Worm (Caenorhabditis elegans) whole organism, L1 larva: ENCODE data around the gene ptr-6.
A peak's percentile ranks its signal among the peaks of the same experiment; 100 is the strongest.

Experiments
- aha-1 ChIP-seq: fragments of 150-350 bp; optimal IDR thresholded peaks from 2 replicates; lab custom pipeline; 2014; ENCODE audit warnings: missing biosample characterization, missing genetic modification characterization
- alr-1 ChIP-seq: fragments of 200-800 bp; sonication (Bioruptor generic); optimal IDR thresholded peaks from 2 replicates; lab custom pipeline; 2018; ENCODE audit warnings: borderline replicate concordance, mild to moderate bottlenecking, missing genetic modification characterization, missing compliant biosample characterization
- ceh-63 ChIP-seq: fragments of 200-800 bp; sonication (Bioruptor generic); optimal IDR thresholded peaks from 2 replicates; lab custom pipeline; 2018; ENCODE audit warnings: mild to moderate bottlenecking, missing genetic modification characterization, missing compliant biosample characterization
- ceh-82 ChIP-seq, 3 experiments: fragments of 150-350 bp in 1 of 3; sonication (generic microtip) in 2 of 3; optimal IDR thresholded peaks; 2 replicates each; lab custom pipeline; 2014 to 2017; ENCODE audit warnings: missing biosample characterization in 3 of 3, missing genetic modification characterization in 3 of 3
- ceh-90 ChIP-seq: sonication (generic microtip); optimal IDR thresholded peaks from 2 replicates; lab custom pipeline; 2016; ENCODE audit warnings: missing genetic modification characterization, missing compliant biosample characterization
- ces-1 ChIP-seq: fragments of 150-350 bp; optimal IDR thresholded peaks from 2 replicates; lab custom pipeline; 2014; ENCODE audit warnings: missing biosample characterization, missing genetic modification reagents, missing genetic modification characterization
- dpl-1 ChIP-seq, 3 experiments: fragments of 150-350 bp in 2 of 3; sonication (generic microtip) in 1 of 3; optimal IDR thresholded peaks; 2 replicates each; lab custom pipeline; 2014 to 2017; ENCODE audit warnings: missing biosample characterization in 3 of 3, missing genetic modification characterization in 3 of 3, missing genetic modification reagents in 3 of 3
- dsc-1 ChIP-seq: sonication (generic microtip); optimal IDR thresholded peaks from 2 replicates; lab custom pipeline; 2016; ENCODE audit warnings: mild to moderate bottlenecking, missing genetic modification characterization, missing compliant biosample characterization
- efl-1 ChIP-seq, 4 experiments: fragments of 150-350 bp; optimal IDR thresholded peaks in 3 of 4; peaks in 1 of 4; 1 replicate in 1 of 4; 2 replicates in 3 of 4; lab custom pipeline; 2014; ENCODE audit warnings: missing biosample characterization in 2 of 4, missing genetic modification characterization in 2 of 4, missing genetic modification reagents in 2 of 4
- efl-3 ChIP-seq: fragments of 200-800 bp; sonication (Bioruptor generic); optimal IDR thresholded peaks from 2 replicates; lab custom pipeline; 2018; ENCODE audit warnings: mild to moderate bottlenecking, missing genetic modification characterization, missing compliant biosample characterization
- egl-27 ChIP-seq, 2 experiments: fragments of 150-350 bp in 1 of 2; sonication (generic microtip); optimal IDR thresholded peaks; 3 replicates each; lab custom pipeline; 2017 to 2018; ENCODE audit warnings: missing biosample characterization in 2 of 2, missing genetic modification characterization in 2 of 2, missing genetic modification reagents in 2 of 2
- elt-2 ChIP-seq: sonication (generic microtip); optimal IDR thresholded peaks from 2 replicates; lab custom pipeline; 2016; ENCODE audit warnings: missing genetic modification characterization, mild to moderate bottlenecking, inconsistent platforms, missing compliant biosample characterization, missing genetic modification reagents
- elt-3 ChIP-seq, 6 experiments: fragments of 150-350 bp in 1 of 6; sonication (generic microtip); optimal IDR thresholded peaks; 2 replicates each; lab custom pipeline; 2017 to 2018; ENCODE audit warnings: missing biosample characterization in 6 of 6, missing genetic modification characterization in 6 of 6, inconsistent platforms in 1 of 6
- fkh-10 ChIP-seq: sonication (generic microtip); optimal IDR thresholded peaks from 2 replicates; lab custom pipeline; 2017; ENCODE audit warnings: missing biosample characterization, missing genetic modification reagents, missing genetic modification characterization
- fkh-4 ChIP-seq: sonication (generic microtip); optimal IDR thresholded peaks from 2 replicates; lab custom pipeline; 2016; ENCODE audit warnings: missing compliant biosample characterization, missing genetic modification characterization, borderline replicate concordance
- grh-1 ChIP-seq: fragments of 200-800 bp; sonication (Bioruptor generic); IDR thresholded peaks from 2 replicates; pipeline ENCODE4 v1.3.6; 2022; ENCODE audit warnings: missing genetic modification reagents, missing genetic modification characterization, missing compliant biosample characterization
- hlh-17 ChIP-seq: fragments of 200-800 bp; sonication (Bioruptor generic); optimal IDR thresholded peaks from 2 replicates; lab custom pipeline; 2018; ENCODE audit warnings: missing genetic modification characterization, mild to moderate bottlenecking, missing compliant biosample characterization, moderate library complexity, borderline replicate concordance
- hlh-4 ChIP-seq: sonication (generic microtip); optimal IDR thresholded peaks from 2 replicates; lab custom pipeline; 2016; ENCODE audit warnings: mild to moderate bottlenecking, missing genetic modification characterization, missing compliant biosample characterization
- irx-1 ChIP-seq: sonication (generic microtip); optimal IDR thresholded peaks from 2 replicates; lab custom pipeline; 2016; ENCODE audit warnings: missing genetic modification characterization, missing compliant biosample characterization
- isw-1 ChIP-seq: fragments of 200-800 bp; sonication (Bioruptor generic); IDR thresholded peaks from 2 replicates; pipeline ENCODE4 v1.3.6; 2022; ENCODE audit warnings: missing genetic modification characterization, missing compliant biosample characterization
- jun-1 ChIP-seq: fragments of 150-350 bp; optimal IDR thresholded peaks from 2 replicates; lab custom pipeline; 2014; ENCODE audit warnings: missing biosample characterization, missing genetic modification reagents, missing genetic modification characterization
- lin-13 ChIP-seq: fragments of 150-350 bp; optimal IDR thresholded peaks from 2 replicates; lab custom pipeline; 2014; ENCODE audit warnings: missing biosample characterization, missing genetic modification reagents, missing genetic modification characterization
- lin-14 ChIP-seq: fragments of 200-800 bp; sonication (Bioruptor generic); optimal IDR thresholded peaks from 2 replicates; lab custom pipeline; 2018; ENCODE audit warnings: mild to moderate bottlenecking, missing genetic modification characterization, moderate library complexity, missing compliant biosample characterization
- lin-35 ChIP-seq, 2 experiments: fragments of 150-350 bp; optimal IDR thresholded peaks; 2 replicates each; lab custom pipeline; 2014; ENCODE audit warnings: missing biosample characterization in 2 of 2, missing genetic modification characterization in 2 of 2, missing genetic modification reagents in 2 of 2
- lir-3 ChIP-seq: sonication (generic microtip); optimal IDR thresholded peaks from 2 replicates; lab custom pipeline; 2016; ENCODE audit warnings: mild to moderate bottlenecking, missing genetic modification characterization, moderate library complexity, missing compliant biosample characterization; ENCODE audit not compliant: poor library complexity
- mef-2 ChIP-seq: fragments of 150-350 bp; optimal IDR thresholded peaks from 2 replicates; lab custom pipeline; 2014; ENCODE audit warnings: missing biosample characterization, missing genetic modification characterization
- mep-1 ChIP-seq: fragments of 150-350 bp; optimal IDR thresholded peaks from 2 replicates; lab custom pipeline; 2014; ENCODE audit warnings: missing biosample characterization, missing genetic modification characterization
- nhr-12 ChIP-seq: sonication (generic microtip); optimal IDR thresholded peaks from 2 replicates; lab custom pipeline; 2017; ENCODE audit warnings: missing biosample characterization, missing genetic modification characterization
- nhr-237 ChIP-seq: fragments of 150-350 bp; optimal IDR thresholded peaks from 2 replicates; lab custom pipeline; 2014; ENCODE audit warnings: missing biosample characterization, missing genetic modification characterization
- nhr-71 ChIP-seq: sonication (generic microtip); optimal IDR thresholded peaks from 2 replicates; lab custom pipeline; 2016; ENCODE audit warnings: mild to moderate bottlenecking, missing genetic modification characterization, moderate library complexity, missing compliant biosample characterization
- nhr-84 ChIP-seq: sonication (generic microtip); optimal IDR thresholded peaks from 2 replicates; lab custom pipeline; 2017; ENCODE audit warnings: missing biosample characterization, missing genetic modification characterization
- nhr-90 ChIP-seq: sonication (generic microtip); optimal IDR thresholded peaks from 2 replicates; lab custom pipeline; 2016; ENCODE audit warnings: mild to moderate bottlenecking, missing genetic modification characterization, missing compliant biosample characterization; ENCODE audit not compliant: poor library complexity
- pax-3 ChIP-seq: fragments of 200-800 bp; sonication (Bioruptor generic); optimal IDR thresholded peaks from 2 replicates; lab custom pipeline; 2018; ENCODE audit warnings: mild to moderate bottlenecking, missing genetic modification characterization, moderate library complexity, missing compliant biosample characterization
- pqm-1 ChIP-seq: sonication (generic microtip); optimal IDR thresholded peaks from 3 replicates; lab custom pipeline; 2017; ENCODE audit warnings: missing biosample characterization, missing genetic modification characterization
- rnt-1 ChIP-seq: sonication (generic microtip); optimal IDR thresholded peaks from 2 replicates; lab custom pipeline; 2016; ENCODE audit warnings: mild to moderate bottlenecking, missing genetic modification characterization, moderate library complexity, missing compliant biosample characterization
- snpc-4 ChIP-seq: fragments of 150-350 bp; optimal IDR thresholded peaks from 2 replicates; lab custom pipeline; 2014; ENCODE audit warnings: missing biosample characterization, missing genetic modification characterization
- snu-23 ChIP-seq: sonication (generic microtip); optimal IDR thresholded peaks from 2 replicates; lab custom pipeline; 2016; ENCODE audit warnings: missing genetic modification characterization, missing compliant biosample characterization
- sox-4 ChIP-seq: sonication (generic microtip); optimal IDR thresholded peaks from 2 replicates; lab custom pipeline; 2016; ENCODE audit warnings: missing genetic modification characterization, missing compliant biosample characterization
- sptf-1 ChIP-seq: fragments of 150-350 bp; optimal IDR thresholded peaks from 2 replicates; lab custom pipeline; 2014; ENCODE audit warnings: missing biosample characterization, missing genetic modification characterization
- tbx-2 ChIP-seq: sonication (generic microtip); optimal IDR thresholded peaks from 2 replicates; lab custom pipeline; 2016; ENCODE audit warnings: missing genetic modification characterization, missing compliant biosample characterization
- unc-130 ChIP-seq: fragments of 150-350 bp; optimal IDR thresholded peaks from 2 replicates; lab custom pipeline; 2017; ENCODE audit warnings: missing biosample characterization, missing genetic modification characterization, inconsistent platforms
- vab-15 ChIP-seq: sonication (generic microtip); optimal IDR thresholded peaks from 2 replicates; lab custom pipeline; 2017; ENCODE audit warnings: missing genotype, mild to moderate bottlenecking, missing genetic modification characterization, missing compliant biosample characterization
- xbp-1 ChIP-seq: sonication (generic microtip); optimal IDR thresholded peaks from 2 replicates; lab custom pipeline; 2016; ENCODE audit warnings: missing genetic modification characterization, missing compliant biosample characterization
- ztf-11 ChIP-seq, 2 experiments: sonication (generic microtip); optimal IDR thresholded peaks; 2 replicates each; lab custom pipeline; 2016 to 2017; ENCODE audit warnings: missing genetic modification characterization in 2 of 2, missing biosample characterization in 1 of 2, missing compliant biosample characterization in 1 of 2
- ztf-4 ChIP-seq: fragments of 150-350 bp; optimal IDR thresholded peaks from 2 replicates; lab custom pipeline; 2014; ENCODE audit warnings: missing biosample characterization, missing genetic modification characterization

The ptr-6 gene

DNA sequence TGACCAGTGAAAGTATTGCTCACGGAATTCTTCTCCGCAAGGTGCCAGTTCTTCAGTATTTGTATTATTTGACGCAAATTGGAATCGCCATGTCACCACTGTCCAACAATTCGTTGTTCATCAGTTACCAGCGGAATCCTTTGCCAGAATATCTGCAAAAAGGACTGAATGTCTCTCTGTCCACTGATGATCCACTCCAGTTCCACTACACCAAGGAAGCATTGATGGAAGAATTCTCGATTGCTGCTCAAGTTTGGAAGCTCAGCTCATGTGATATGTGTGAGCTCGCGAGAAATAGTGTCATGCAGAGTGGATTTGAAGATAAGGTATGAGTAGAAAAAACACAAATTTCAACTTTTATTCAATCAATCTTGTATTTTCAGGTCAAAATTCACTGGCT lies 37.5 kb downstream of the ptr-6 start:
- no peak for TF ChIP-seq pqm-1 (tag; lab: Kevin White, UChicago)
- no peak for TF ChIP-seq elt-3 (tag; optimal IDR thresholded peaks at IDR 0.05; lab: Kevin White, UChicago)
- TF ChIP-seq efl-1 (optimal IDR thresholded peaks at IDR 0.05; lab: Kevin White, UChicago) = no peak
- peak in 1 of 2 experiments; percentile 61 for TF ChIP-seq efl-1 (GFP tag; optimal IDR thresholded peaks at IDR 0.05 in 1 of 2; lab: Kevin White, UChicago)
- no peak for TF ChIP-seq isw-1 (GFP tag; lab: Robert Waterston, UW)
- TF ChIP-seq lin-13 (GFP tag; lab: Kevin White, UChicago) = no peak
- TF ChIP-seq hlh-4 (tag; lab: Kevin White, UChicago) = no peak

ce11 chrII:5205286-5205685 lies 41.4 kb downstream of the ptr-6 start:
- no peak for TF ChIP-seq efl-1 (optimal IDR thresholded peaks at IDR 0.05; lab: Kevin White, UChicago)
- peak in 1 of 2 experiments; percentile 86 for TF ChIP-seq efl-1 (GFP tag; optimal IDR thresholded peaks at IDR 0.05 in 1 of 2; lab: Kevin White, UChicago)
- peak; percentile 36 for TF ChIP-seq elt-2 (tag; lab: Kevin White, UChicago)
- no peak for TF ChIP-seq elt-3 (tag; optimal IDR thresholded peaks at IDR 0.05; lab: Kevin White, UChicago)

DNA sequence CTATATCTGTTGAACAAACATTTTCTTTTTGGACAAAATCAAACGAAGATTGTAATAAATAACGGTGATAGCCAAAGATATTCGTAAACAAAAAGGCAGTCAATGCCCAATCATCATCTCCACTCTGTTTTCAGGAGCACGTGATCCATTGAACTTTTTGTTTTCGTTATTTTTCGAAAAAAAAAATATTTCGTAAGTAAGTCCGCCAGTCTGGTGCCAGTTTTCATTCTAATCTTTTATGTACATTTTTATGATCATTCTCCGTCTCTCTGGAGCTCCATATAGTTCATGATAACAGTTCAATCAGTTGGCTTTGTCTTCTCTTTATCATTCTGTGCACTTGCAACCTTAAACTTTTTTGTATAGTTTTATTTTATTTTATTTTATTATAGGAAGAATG lies 43.7 kb downstream of the ptr-6 start, which contains the start of gene ampd-1:
ampd-1 (plus strand) TSS at position 393 of the 400 bp plus-strand sequence.
- no peak for TF ChIP-seq mef-2
- TF ChIP-seq nhr-71 (tag; lab: Kevin White, UChicago) = peak; percentile 45
- TF ChIP-seq alr-1 (tag; lab: Kevin White, UChicago) = no peak
- TF ChIP-seq nhr-237 (tag; lab: Kevin White, UChicago) = no peak
- no peak for TF ChIP-seq dsc-1
- TF ChIP-seq grh-1 (GFP tag; lab: Robert Waterston, UW) = no peak
- TF ChIP-seq ces-1 (GFP tag; lab: Kevin White, UChicago) = no peak
- no peak for TF ChIP-seq efl-1 (optimal IDR thresholded peaks at IDR 0.05; lab: Kevin White, UChicago)
- TF ChIP-seq efl-1 (GFP tag; optimal IDR thresholded peaks at IDR 0.05 in 1 of 2; lab: Kevin White, UChicago) = peak in 1 of 2 experiments; percentile 85
- no peak for TF ChIP-seq ztf-11 (tag; optimal IDR thresholded peaks at IDR 0.05; lab: Kevin White, UChicago)
- TF ChIP-seq nhr-90 (tag; lab: Kevin White, UChicago) = peak; percentile 1
- TF ChIP-seq efl-3 (GFP tag; lab: Kevin White, UChicago) = no peak
- no peak for TF ChIP-seq mep-1
- TF ChIP-seq elt-3 (tag; optimal IDR thresholded peaks at IDR 0.05; lab: Kevin White, UChicago) = no peak
- TF ChIP-seq irx-1 (tag; lab: Kevin White, UChicago) = no peak
- TF ChIP-seq ztf-4 (tag; lab: Kevin White, UChicago) = no peak
- peak; percentile 27 for TF ChIP-seq snu-23
- TF ChIP-seq ceh-63 (GFP tag; lab: Kevin White, UChicago) = no peak
- peak in 1 of 2 experiments; percentile 37 for TF ChIP-seq lin-35 (GFP tag; optimal IDR thresholded peaks at IDR 0.05; lab: Kevin White, UChicago)
- no peak for TF ChIP-seq ceh-90 (tag; lab: Kevin White, UChicago)
- TF ChIP-seq hlh-4 (tag; lab: Kevin White, UChicago) = no peak
- peak; percentile 89 for TF ChIP-seq elt-2 (tag; lab: Kevin White, UChicago)
- no peak for TF ChIP-seq ceh-82 (tag; optimal IDR thresholded peaks at IDR 0.05; lab: Kevin White, UChicago)
- TF ChIP-seq pax-3 (tag; lab: Kevin White, UChicago) = no peak
- no peak for TF ChIP-seq sptf-1 (tag; lab: Kevin White, UChicago)
- TF ChIP-seq egl-27 (tag; optimal IDR thresholded peaks at IDR 0.05; lab: Kevin White, UChicago) = no peak
- no peak for TF ChIP-seq lir-3 (tag; lab: Kevin White, UChicago)
- TF ChIP-seq rnt-1 (tag; lab: Kevin White, UChicago) = no peak
- TF ChIP-seq dpl-1 (GFP tag; optimal IDR thresholded peaks at IDR 0.05; lab: Kevin White, UChicago) = no peak
- no peak for TF ChIP-seq vab-15 (tag; lab: Kevin White, UChicago)
- TF ChIP-seq xbp-1 (tag; lab: Kevin White, UChicago) = no peak
- TF ChIP-seq sox-4 = no peak
- TF ChIP-seq hlh-17 (GFP tag; lab: Kevin White, UChicago) = no peak
- no peak for TF ChIP-seq fkh-4
- TF ChIP-seq nhr-84 (tag; lab: Kevin White, UChicago) = no peak
- TF ChIP-seq lin-13 (GFP tag; lab: Kevin White, UChicago) = no peak
- no peak for TF ChIP-seq fkh-10
- TF ChIP-seq jun-1 (tag; lab: Kevin White, UChicago) = no peak
- no peak for TF ChIP-seq aha-1
- peak; percentile 15 for TF ChIP-seq lin-14 (GFP tag; lab: Kevin White, UChicago)
- no peak for TF ChIP-seq tbx-2 (tag; lab: Kevin White, UChicago)
- TF ChIP-seq nhr-12 (tag; lab: Kevin White, UChicago) = no peak
- TF ChIP-seq isw-1 (GFP tag; lab: Robert Waterston, UW) = no peak
- no peak for TF ChIP-seq snpc-4
- no peak for TF ChIP-seq unc-130 (tag; lab: Kevin White, UChicago)
